Worm (Caenorhabditis elegans) whole organism, midembryonic: ENCODE results near the gene F45E12.6.

ENCODE experiments used
- cog-1 ChIP-seq: sonication (generic microtip); optimal IDR thresholded peaks from 2 replicates; lab custom pipeline; 2016; ENCODE audit warnings: missing genetic modification characterization, missing compliant biosample characterization
- flt-1 ChIP-seq: fragments of 200-800 bp; sonication (Bioruptor generic); IDR thresholded peaks from 2 replicates; pipeline ENCODE4 v1.3.6; 2022; ENCODE audit warnings: missing genetic modification characterization, missing compliant biosample characterization
- klf-2 ChIP-seq: fragments of 200-800 bp; sonication (Bioruptor generic); conservative IDR thresholded peaks from 2 replicates; pipeline ENCODE4 v1.3.6; 2022; ENCODE audit warnings: missing genetic modification reagents, missing genetic modification characterization, missing compliant biosample characterization

ce11 chrII:7287140-7287539 lies 26.8 kb downstream of the F45E12.6 start:
- TF ChIP-seq flt-1 (GFP tag; lab: Robert Waterston, UW), result no peak
- TF ChIP-seq klf-2, result no peak
- no peak for TF ChIP-seq cog-1 (tag; lab: Kevin White, UChicago)
